Fruit fly (Drosophila melanogaster): ENCODE data around the gene NHP2.

The NHP2 gene

dm6 chr3L:14775711-14776660, 26.0 kb downstream of the NHP2 start, which contains the start of gene mop (continued):
- TF ChIP-seq CG14050 (GFP tag; IDR thresholded peaks at IDR 0.05) (peak; percentile 41; the same call in 2 of the 3 replicates), Atf6 (GFP tag; IDR thresholded peaks at IDR 0.05) (peak; percentile 58), Hr3 (GFP tag; optimal IDR thresholded peaks at IDR 0.05) (peak; percentile 33), ftz-f1 (GFP tag; optimal IDR thresholded peaks at IDR 0.05) (no peak), Elba2 (GFP tag; optimal IDR thresholded peaks at IDR 0.05) (peak; percentile 42), sna (GFP tag; IDR thresholded peaks at IDR 0.05; ENCODE audit: partially characterized antibody) (no peak), repo (GFP tag; optimal IDR thresholded peaks at IDR 0.05) (no peak)

- no peak for TF ChIP-seq maf-S (GFP tag; optimal IDR thresholded peaks at IDR 0.05)
- TF ChIP-seq CG31441 (GFP tag; IDR thresholded peaks at IDR 0.05), result no peak
- no peak for TF ChIP-seq CG8478 (optimal IDR thresholded peaks at IDR 0.05)
- no peak for TF ChIP-seq Opbp (GFP tag; IDR thresholded peaks at IDR 0.05; ENCODE audit: partially characterized antibody)
- TF ChIP-seq ems (GFP tag; optimal IDR thresholded peaks at IDR 0.05), result no peak
- TF ChIP-seq kah (GFP tag; optimal IDR thresholded peaks at IDR 0.05), result no peak
- no peak for TF ChIP-seq CG7556 (GFP tag; optimal IDR thresholded peaks at IDR 0.05)
- TF ChIP-seq NK7.1 (GFP tag; optimal IDR thresholded peaks at IDR 0.05), result no peak
- no peak for TF ChIP-seq Ets97D (GFP tag; optimal IDR thresholded peaks at IDR 0.05)
- no peak for TF ChIP-seq CG1529 (GFP tag; optimal IDR thresholded peaks at IDR 0.05)
- TF ChIP-seq bcd (GFP tag; optimal IDR thresholded peaks at IDR 0.05), result no peak
- no peak for TF ChIP-seq jigr1 (GFP tag; IDR thresholded peaks at IDR 0.05)
- TF ChIP-seq Ravus (GFP tag; IDR thresholded peaks at IDR 0.05), result no peak
- no peak for TF ChIP-seq CG12942 (GFP tag; optimal IDR thresholded peaks at IDR 0.05)
- TF ChIP-seq E2f1 (GFP tag; IDR thresholded peaks at IDR 0.05), result no peak
- no peak for TF ChIP-seq TFAM (GFP tag; optimal IDR thresholded peaks at IDR 0.05)
- no peak for TF ChIP-seq zen (tag; optimal IDR thresholded peaks at IDR 0.05)
- no peak for TF ChIP-seq tio (GFP tag; optimal IDR thresholded peaks at IDR 0.05)
- TF ChIP-seq CG7372 (GFP tag; IDR thresholded peaks at IDR 0.05), result no peak
These were observed 32.8 kb downstream of the NHP2 start, which contains the start of gene Mgat4b for dm6 chr3L:14769183-14769582. Gene Mgat4b (minus strand): TSS chr3L:14769283.

- no peak for TF ChIP-seq CHES-1-like (GFP tag; optimal IDR thresholded peaks at IDR 0.05)
- peak; percentile 56 for TF ChIP-seq CG6765 (GFP tag; optimal IDR thresholded peaks at IDR 0.05)
- no peak for TF ChIP-seq CG10979 (tag; optimal IDR thresholded peaks at IDR 0.05)
- TF ChIP-seq hb (GFP tag; IDR thresholded peaks at IDR 0.05; ENCODE audit: partially characterized antibody), result no peak
- peak; percentile 42 for TF ChIP-seq CG6683 (GFP tag; optimal IDR thresholded peaks at IDR 0.05)
- TF ChIP-seq CG43689 (GFP tag; IDR thresholded peaks at IDR 0.05), result no peak
- no peak for TF ChIP-seq Ssrp (tag; optimal IDR thresholded peaks at IDR 0.05)
- no peak for TF ChIP-seq ind (GFP tag; optimal IDR thresholded peaks at IDR 0.05)
- TF ChIP-seq CG12219 (GFP tag; optimal IDR thresholded peaks at IDR 0.05), result peak; percentile 2
- peak; percentile 56 for TF ChIP-seq CG17912 (GFP tag; optimal IDR thresholded peaks at IDR 0.05)
- no peak for TF ChIP-seq croc (GFP tag; conservative IDR thresholded peaks at IDR 0.05)
- no peak for TF ChIP-seq Gug (GFP tag; IDR thresholded peaks at IDR 0.05)
- no peak for TF ChIP-seq Jarid2 (GFP tag; optimal IDR thresholded peaks at IDR 0.05)
- TF ChIP-seq HLH3B (GFP tag; IDR thresholded peaks at IDR 0.05), result no peak
- TF ChIP-seq gsb-n (tag; optimal IDR thresholded peaks at IDR 0.05), result no peak
- TF ChIP-seq h (optimal IDR thresholded peaks at IDR 0.05), result no peak
- TF ChIP-seq Nf-YA (GFP tag; IDR thresholded peaks at IDR 0.05), result 0 out of 2 replicates have a peak, but pooled peaks have one; percentile 38
- TF ChIP-seq CG12942 (GFP tag; optimal IDR thresholded peaks at IDR 0.05), result peak; percentile 6
- no peak for TF ChIP-seq CG1832 (GFP tag; optimal IDR thresholded peaks at IDR 0.05)
- no peak for TF ChIP-seq CG5180 (GFP tag; optimal IDR thresholded peaks at IDR 0.05)
- TF ChIP-seq CG6813 (GFP tag; optimal IDR thresholded peaks at IDR 0.05), result peak; percentile 35
These were observed 39.9 kb downstream of the NHP2 start, which contains the start of the genes Tsen34 and Mgat4a for dm6 chr3L:14761837-14762785. Gene Tsen34 (minus strand): TSS chr3L:14761844. Gene Mgat4a (plus strand): TSS chr3L:14762028.

All from whole organism, embryonic.